Fruit fly (Drosophila melanogaster): Measurements from ENCODE around the gene CG14641.

Gene CG14641

dm6 chr3R:4197055-4197454 lies 35.1 kb downstream of the CG14641 start, which contains the start of gene beta-Man (continued):
- TF ChIP-seq eve (GFP tag; optimal IDR thresholded peaks at IDR 0.05) (no peak), run (tag; optimal IDR thresholded peaks at IDR 0.05) (no peak), CG15011 (GFP tag; optimal IDR thresholded peaks at IDR 0.05) (no peak), CG12744 (GFP tag; optimal IDR thresholded peaks at IDR 0.05) (no peak), CG17568 (GFP tag; optimal IDR thresholded peaks at IDR 0.05) (no peak), amos (GFP tag; IDR thresholded peaks at IDR 0.05; ENCODE audit: partially characterized antibody) (peak; percentile 68), knrl (GFP tag; IDR thresholded peaks at IDR 0.05; ENCODE audit: partially characterized antibody) (peak; percentile 53), CG6175 (GFP tag; IDR thresholded peaks at IDR 0.05) (no peak), Sry-β (GFP tag; optimal IDR thresholded peaks at IDR 0.05) (no peak), Hr3 (GFP tag; optimal IDR thresholded peaks at IDR 0.05) (no peak), stwl (tag; optimal IDR thresholded peaks at IDR 0.05) (peak; percentile 76), scrt (GFP tag; optimal IDR thresholded peaks at IDR 0.05) (no peak), CG10274 (GFP tag; optimal IDR thresholded peaks at IDR 0.05) (no peak), MTF-1 (GFP tag; optimal IDR thresholded peaks at IDR 0.05; ENCODE audit: borderline replicate concordance) (no peak), CG16863 (GFP tag; optimal IDR thresholded peaks at IDR 0.05) (no peak), CG1529 (GFP tag; optimal IDR thresholded peaks at IDR 0.05) (no peak), ranshi (GFP tag; IDR thresholded peaks at IDR 0.05) (no peak), CG3065 (GFP tag; optimal IDR thresholded peaks at IDR 0.05) (no peak), CG6813 (GFP tag; optimal IDR thresholded peaks at IDR 0.05) (no peak), CG7745 (tag; optimal IDR thresholded peaks at IDR 0.05) (no peak), grau (tag; optimal IDR thresholded peaks at IDR 0.05) (no peak), Doc3 (GFP tag; IDR thresholded peaks at IDR 0.05; ENCODE audit: partially characterized antibody) (no peak; the same call in 2 of the 3 replicates), Drgx (GFP tag; IDR thresholded peaks at IDR 0.05) (no peak), NfI (GFP tag; optimal IDR thresholded peaks at IDR 0.05) (no peak), E2f1 (GFP tag; IDR thresholded peaks at IDR 0.05) (no peak), sisA (GFP tag; IDR thresholded peaks at IDR 0.05) (no peak), CG32767 (GFP tag; IDR thresholded peaks at IDR 0.05) (no peak), p53 (GFP tag; optimal IDR thresholded peaks at IDR 0.05) (no peak), CG9609 (GFP tag; optimal IDR thresholded peaks at IDR 0.05) (no peak), Dfd (GFP tag; optimal IDR thresholded peaks at IDR 0.05) (no peak), kay (GFP tag; optimal IDR thresholded peaks at IDR 0.05) (peak; percentile 46), gt (GFP tag; IDR thresholded peaks at IDR 0.05) (no peak), CG7786 (GFP tag; optimal IDR thresholded peaks at IDR 0.05) (no peak), CG11560 (tag; IDR thresholded peaks at IDR 0.05) (no peak), Atf6 (GFP tag; IDR thresholded peaks at IDR 0.05) (no peak), Tbp (GFP tag; optimal IDR thresholded peaks at IDR 0.05) (no peak), D (optimal IDR thresholded peaks at IDR 0.05) (no peak), D (GFP tag; optimal IDR thresholded peaks at IDR 0.05) (no peak), onecut (GFP tag; IDR thresholded peaks at IDR 0.05) (no peak), Fer1 (GFP tag; optimal IDR thresholded peaks at IDR 0.05) (no peak), zen (tag; optimal IDR thresholded peaks at IDR 0.05) (no peak), gfzf (GFP tag; optimal IDR thresholded peaks at IDR 0.05) (peak; percentile 66), inv (GFP tag; IDR thresholded peaks at IDR 0.05; ENCODE audit: partially characterized antibody) (peak; percentile 22; the same call in 1 of the 2 replicates), schlank (tag; optimal IDR thresholded peaks at IDR 0.05) (no peak), bbx (GFP tag; IDR thresholded peaks at IDR 0.05; ENCODE audit: partially characterized antibody) (peak; percentile 54), dpn (GFP tag; optimal IDR thresholded peaks at IDR 0.05) (no peak), org-1 (GFP tag; optimal IDR thresholded peaks at IDR 0.05) (no peak), D19A (tag; optimal IDR thresholded peaks at IDR 0.05) (peak; percentile 7), HmgD (GFP tag; optimal IDR thresholded peaks at IDR 0.05) (no peak), Dip3 (GFP tag; optimal IDR thresholded peaks at IDR 0.05) (no peak), CG11723 (GFP tag; optimal IDR thresholded peaks at IDR 0.05) (no peak), Ptx1 (GFP tag; IDR thresholded peaks at IDR 0.05) (no peak)

All from whole organism, embryonic.